Fruit fly (Drosophila melanogaster) whole organism, embryonic: Measurements from ENCODE around the gene net.

Experiments
- CG11085 ChIP-seq: fragments of 200-800 bp; sonication (Bioruptor generic); IDR thresholded peaks from 2 replicates; pipeline ENCODE4 v1.3.6; 2022; ENCODE audit warnings: missing biosample characterization, missing genetic modification characterization
- CG11723 ChIP-seq: fragments of 200-800 bp; sonication (Bioruptor generic); optimal IDR thresholded peaks from 2 replicates; lab custom pipeline; 2017; ENCODE audit warnings: missing biosample characterization, mild to moderate bottlenecking, missing genetic modification characterization
- CG16779 ChIP-seq: fragments of 200-800 bp; sonication (Bioruptor generic); IDR thresholded peaks from 2 replicates; pipeline ENCODE4 v1.3.6; 2022; ENCODE audit warnings: missing biosample characterization, missing genetic modification characterization
- CG1832 ChIP-seq: fragments of 200-800 bp; sonication (Bioruptor generic); optimal IDR thresholded peaks from 2 replicates; lab custom pipeline; 2017; ENCODE audit warnings: missing biosample characterization, mild to moderate bottlenecking, missing genetic modification characterization, inconsistent platforms
- CG18764 ChIP-seq: fragments of 200-800 bp; sonication (Bioruptor generic); optimal IDR thresholded peaks from 3 replicates; lab custom pipeline; 2016; ENCODE audit warnings: missing biosample characterization, missing genetic modification characterization
- Sry-δ ChIP-seq: fragments of 200-800 bp; sonication (Bioruptor generic); optimal IDR thresholded peaks from 2 replicates; lab custom pipeline; 2016; ENCODE audit warnings: missing biosample characterization, missing genetic modification characterization
- ab ChIP-seq: fragments of 200-800 bp; sonication (Bioruptor generic); optimal IDR thresholded peaks from 2 replicates; lab custom pipeline; 2016; ENCODE audit warnings: missing biosample characterization, missing genetic modification characterization
- psq ChIP-seq: fragments of 200-800 bp; sonication (Bioruptor generic); optimal IDR thresholded peaks from 2 replicates; lab custom pipeline; 2017; ENCODE audit warnings: missing biosample characterization, missing genetic modification characterization
- sens-2 ChIP-seq: fragments of 200-800 bp; sonication (Bioruptor generic); IDR thresholded peaks from 2 replicates; pipeline ENCODE4 v1.3.6; 2022; ENCODE audit warnings: missing biosample characterization, missing genetic modification characterization
- tx ChIP-seq: fragments of 200-800 bp; sonication (Bioruptor generic); optimal IDR thresholded peaks from 2 replicates; lab custom pipeline; 2016; ENCODE audit warnings: missing biosample characterization, missing genetic modification characterization
- zen2 ChIP-seq: fragments of 200-800 bp; sonication (Bioruptor generic); IDR thresholded peaks from 3 replicates; pipeline ENCODE4 v1.3.6; 2022; ENCODE audit warnings: missing biosample characterization, missing genetic modification characterization; ENCODE audit not compliant: partially characterized antibody

DNA sequence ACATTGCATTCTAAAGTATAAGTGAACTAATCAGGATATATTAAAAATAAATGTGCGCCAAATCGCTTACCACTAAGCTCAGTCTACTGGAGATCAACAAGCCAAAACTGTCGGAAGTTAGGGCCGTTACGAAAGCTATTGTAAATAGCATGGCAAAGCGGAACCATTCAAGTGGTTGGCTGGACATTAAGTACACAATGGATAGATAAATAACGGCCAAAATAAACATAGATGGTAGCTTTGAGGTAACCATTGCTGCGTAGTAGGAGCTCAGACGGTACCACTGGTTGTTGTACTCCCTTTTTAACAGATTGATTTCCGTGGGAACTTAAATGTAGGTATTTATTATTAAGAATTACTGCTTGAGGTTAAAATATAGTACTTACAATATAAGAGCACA, 30.6 kb upstream of the net start:
- TF ChIP-seq CG11723 (GFP tag; lab: Kevin White, UChicago) (no peak), Sry-δ (GFP tag; lab: Kevin White, UChicago) (no peak), tx (GFP tag; lab: Kevin White, UChicago) (no peak), zen2 (GFP tag; lab: Robert Waterston, UW) (no peak), psq (GFP tag; lab: Kevin White, UChicago) (no peak), ab (no peak), CG11085 (no peak), CG18764 (GFP tag; lab: Kevin White, UChicago) (no peak), sens-2 (GFP tag; lab: Robert Waterston, UW) (no peak), CG16779 (no peak), CG1832 (GFP tag; lab: Kevin White, UChicago) (no peak)
